Worm (Caenorhabditis elegans): ENCODE data around the gene ZC239.5.

Gene ZC239.5

DNA sequence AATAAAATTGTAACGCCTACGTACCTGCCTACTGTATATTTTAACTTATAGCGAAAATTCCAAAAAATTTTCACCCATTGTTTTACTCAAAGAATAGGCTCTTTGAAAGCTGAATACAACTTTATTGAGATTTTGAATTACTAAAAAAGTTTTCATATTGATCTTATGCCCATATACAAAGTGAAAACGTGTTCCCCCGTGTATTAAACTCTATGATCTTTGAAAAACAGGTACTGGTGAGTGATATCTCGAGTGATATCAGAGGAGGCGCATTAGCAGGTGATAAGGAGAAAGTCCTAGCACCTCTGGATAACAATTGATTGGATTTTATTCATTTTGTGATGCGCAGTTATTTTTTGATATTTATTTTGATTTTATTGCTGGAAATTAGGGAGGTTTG lies 29.7 kb downstream of the ZC239.5 start, which contains the start of gene C17F4.3:
Gene C17F4.3, plus strand, starts transcription at position 301 of the 400 bp plus-strand sequence.
- TF ChIP-seq nhr-23 (tag; optimal IDR thresholded peaks at IDR 0.05) (no peak), nhr-25 (tag; optimal IDR thresholded peaks at IDR 0.05) (no peak), nhr-21 (tag; optimal IDR thresholded peaks at IDR 0.05) (no peak), ztf-11 (tag; optimal IDR thresholded peaks at IDR 0.05) (no peak), R02D3.7 (tag; optimal IDR thresholded peaks at IDR 0.05) (no peak), mab-5 (tag; optimal IDR thresholded peaks at IDR 0.05) (no peak), F13H6.1 (tag; optimal IDR thresholded peaks at IDR 0.05) (no peak), egl-27 (tag; optimal IDR thresholded peaks at IDR 0.05) (no peak), ztf-4 (tag; optimal IDR thresholded peaks at IDR 0.05) (no peak), fos-1 (tag; optimal IDR thresholded peaks at IDR 0.05) (no peak)

ce11 chrII:3241842-3242241 lies 31.4 kb downstream of the ZC239.5 start:
- TF ChIP-seq nhr-21 (tag; optimal IDR thresholded peaks at IDR 0.05) = peak; percentile 68
- TF ChIP-seq blmp-1 (tag; optimal IDR thresholded peaks at IDR 0.05; ENCODE audit: insufficient read depth) = peak; percentile 9
- TF ChIP-seq lin-11 (tag; optimal IDR thresholded peaks at IDR 0.05) = no peak

- TF ChIP-seq egl-27 (tag; optimal IDR thresholded peaks at IDR 0.05) = no peak
- no peak for TF ChIP-seq ztf-4 (tag; optimal IDR thresholded peaks at IDR 0.05)
- no peak for TF ChIP-seq mdl-1 (tag; optimal IDR thresholded peaks at IDR 0.05)
- no peak for TF ChIP-seq nhr-6 (tag; optimal IDR thresholded peaks at IDR 0.05)
- TF ChIP-seq nhr-10 (tag; optimal IDR thresholded peaks at IDR 0.05) = no peak
- no peak for TF ChIP-seq crh-2 (tag; optimal IDR thresholded peaks at IDR 0.05)
- no peak for TF ChIP-seq ceh-82 (tag; optimal IDR thresholded peaks at IDR 0.05)
- no peak for TF ChIP-seq C34F6.9 (tag; optimal IDR thresholded peaks at IDR 0.05)
- no peak for TF ChIP-seq ceh-16 (tag; optimal IDR thresholded peaks at IDR 0.05)
- TF ChIP-seq nhr-129 (tag; optimal IDR thresholded peaks at IDR 0.05) = no peak
- no peak for TF ChIP-seq aly-2 (tag; optimal IDR thresholded peaks at IDR 0.05)
- no peak for TF ChIP-seq nhr-23 (tag; optimal IDR thresholded peaks at IDR 0.05)
- no peak for TF ChIP-seq lin-11 (tag; optimal IDR thresholded peaks at IDR 0.05)
- TF ChIP-seq elt-3 (tag; optimal IDR thresholded peaks at IDR 0.05) = no peak
- TF ChIP-seq dmd-4 (tag; optimal IDR thresholded peaks at IDR 0.05) = no peak
These were observed 33.6 kb downstream of the ZC239.5 start, which contains the start of gene C17F4.12 for ce11 chrII:3244070-3244469. Gene C17F4.12 (minus strand): TSS chrII:3244170.

ce11 chrII:3244758-3245157 lies 34.3 kb downstream of the ZC239.5 start:
- TF ChIP-seq lsy-2 (tag; optimal IDR thresholded peaks at IDR 0.05) (no peak), lin-13 (GFP tag; optimal IDR thresholded peaks at IDR 0.05) (peak; percentile 6), fos-1 (tag; optimal IDR thresholded peaks at IDR 0.05) (peak; percentile 50)

ce11 chrII:3245836-3246235 lies 35.4 kb downstream of the ZC239.5 start, which contains the start of gene C17F4.7:
Gene C17F4.7 (minus strand): TSS chrII:3246015.
- TF ChIP-seq ztf-11 (tag; optimal IDR thresholded peaks at IDR 0.05) (no peak), gmeb-1 (tag; optimal IDR thresholded peaks at IDR 0.05) (peak; percentile 29), ztf-4 (tag; optimal IDR thresholded peaks at IDR 0.05) (no peak), F13H6.1 (tag; optimal IDR thresholded peaks at IDR 0.05) (peak; percentile 2), fos-1 (tag; optimal IDR thresholded peaks at IDR 0.05) (peak; percentile 69), sma-3 (GFP tag; optimal IDR thresholded peaks at IDR 0.05) (peak; percentile 9), elt-3 (tag; optimal IDR thresholded peaks at IDR 0.05) (no peak), crh-2 (tag; optimal IDR thresholded peaks at IDR 0.05) (peak; percentile 87), sma-9 (GFP tag; optimal IDR thresholded peaks at IDR 0.05) (peak; percentile 52), sma-9 (tag; optimal IDR thresholded peaks at IDR 0.05) (no peak), snpc-4 (tag; optimal IDR thresholded peaks at IDR 0.05) (no peak)

ce11 chrII:3247556-3247955 lies 37.1 kb downstream of the ZC239.5 start:
- TF ChIP-seq egl-27 (tag; optimal IDR thresholded peaks at IDR 0.05) (no peak), lin-13 (GFP tag; optimal IDR thresholded peaks at IDR 0.05) (no peak), sma-9 (GFP tag; optimal IDR thresholded peaks at IDR 0.05) (no peak), sma-9 (tag; optimal IDR thresholded peaks at IDR 0.05) (no peak), elt-3 (tag; optimal IDR thresholded peaks at IDR 0.05) (no peak), nhr-6 (tag; optimal IDR thresholded peaks at IDR 0.05) (no peak), ceh-82 (tag; optimal IDR thresholded peaks at IDR 0.05) (no peak), elt-1 (tag; optimal IDR thresholded peaks at IDR 0.05) (no peak), nhr-77 (tag; optimal IDR thresholded peaks at IDR 0.05) (no peak), unc-39 (tag; optimal IDR thresholded peaks at IDR 0.05) (no peak), sem-4 (tag; optimal IDR thresholded peaks at IDR 0.05) (no peak)

All from whole organism, L2 larva.